Worm (Caenorhabditis elegans): ENCODE data around the gene zim-3.

DNA sequence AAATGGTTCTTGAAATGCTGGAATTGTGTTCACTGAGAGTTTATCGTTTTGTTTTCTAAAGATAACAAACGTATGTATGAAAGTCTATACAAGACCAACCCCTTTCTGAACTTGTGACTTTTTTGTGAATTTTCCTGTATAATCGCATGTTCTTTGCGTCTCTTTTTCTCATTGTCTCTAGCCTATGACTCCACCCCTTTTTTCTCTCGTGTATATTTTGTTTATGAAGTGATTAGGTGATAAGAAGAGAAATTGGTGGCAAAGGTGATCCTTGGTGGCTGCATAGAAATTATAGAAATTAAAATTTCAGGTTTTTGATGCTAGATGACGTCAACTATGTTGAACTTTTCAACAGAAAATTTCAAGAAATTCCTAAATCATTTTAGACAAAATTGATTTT is 13.5 kb upstream of the zim-3 start, which contains the start of gene T07G12.5:
- TF ChIP-seq unc-130 (GFP tag; optimal IDR thresholded peaks at IDR 0.05): no peak
- no peak for TF ChIP-seq fos-1 (tag; optimal IDR thresholded peaks at IDR 0.05)
- no peak for TF ChIP-seq lin-39 (tag; optimal IDR thresholded peaks at IDR 0.05)
- no peak for TF ChIP-seq snpc-1.2 (GFP tag; IDR thresholded peaks at IDR 0.05)
- no peak for TF ChIP-seq pha-4 (GFP tag; IDR thresholded peaks at IDR 0.05)
- TF ChIP-seq pha-4 (tag; optimal IDR thresholded peaks at IDR 0.05): no peak
- TF ChIP-seq nhr-237 (tag; optimal IDR thresholded peaks at IDR 0.05): no peak
- no peak for TF ChIP-seq unc-62 (GFP tag; optimal IDR thresholded peaks at IDR 0.05 in 1 of 2)
- no peak for TF ChIP-seq unc-62 (tag; optimal IDR thresholded peaks at IDR 0.05)
- no peak for TF ChIP-seq fkh-10 (GFP tag; optimal IDR thresholded peaks at IDR 0.05)
- TF ChIP-seq nhr-11 (tag; optimal IDR thresholded peaks at IDR 0.05): no peak

All from whole organism, L4 larva.